Fruit fly (Drosophila melanogaster) whole organism, embryonic: ENCODE measurements around the gene Shmt.

Experiments used
- CG17912 ChIP-seq: fragments of 200-800 bp; sonication (Bioruptor generic); optimal IDR thresholded peaks from 2 replicates; lab custom pipeline; 2018; ENCODE audit warnings: missing biosample characterization, mild to moderate bottlenecking, missing genetic modification characterization
- CG8290 ChIP-seq, 3 experiments: fragments of 200-800 bp; sonication (Bioruptor generic); optimal IDR thresholded peaks; 2 replicates each; lab custom pipeline; 2016 to 2019; ENCODE audit warnings: missing biosample characterization in 3 of 3, missing genetic modification characterization in 3 of 3, mild to moderate bottlenecking in 2 of 3, moderate library complexity in 1 of 3
- Dll ChIP-seq: fragments of 200-800 bp; sonication (Bioruptor generic); IDR thresholded peaks from 4 replicates; pipeline ENCODE4 v1.3.6; 2022; ENCODE audit warnings: missing biosample characterization, missing genetic modification characterization; ENCODE audit not compliant: partially characterized antibody
- Gsc ChIP-seq: fragments of 200-800 bp; sonication (Bioruptor generic); IDR thresholded peaks from 2 replicates; pipeline ENCODE4 v1.3.6; 2022; ENCODE audit warnings: missing biosample characterization, missing genetic modification characterization
- MBD-R2 ChIP-seq: fragments of 200-800 bp; sonication (Bioruptor generic); IDR thresholded peaks from 2 replicates; pipeline ENCODE4 v1.3.6; 2022; ENCODE audit warnings: missing biosample characterization, missing genetic modification characterization
- chif ChIP-seq, 2 experiments: fragments of 200-800 bp; sonication (Bioruptor generic); optimal IDR thresholded peaks; 3 replicates each; lab custom pipeline; 2016; ENCODE audit warnings: missing biosample characterization in 2 of 2, missing genetic modification characterization in 2 of 2
- sima ChIP-seq: fragments of 200-800 bp; sonication (Bioruptor generic); optimal IDR thresholded peaks from 2 replicates; lab custom pipeline; 2016; ENCODE audit warnings: missing biosample characterization, missing genetic modification characterization
- unpg ChIP-seq: fragments of 200-800 bp; sonication (Bioruptor generic); optimal IDR thresholded peaks from 3 replicates; lab custom pipeline; 2018; ENCODE audit warnings: missing biosample characterization, mild to moderate bottlenecking, missing genetic modification characterization, moderate library complexity

dm6 chrX:5920932-5921331 is 4.3 kb upstream of the Shmt start:
- TF ChIP-seq sima (GFP tag; lab: Kevin White, UChicago): no peak
- TF ChIP-seq MBD-R2 (GFP tag; lab: Robert Waterston, UW): no peak
- TF ChIP-seq chif (GFP tag; optimal IDR thresholded peaks at IDR 0.05; lab: Kevin White, UChicago): no peak
- TF ChIP-seq unpg: no peak
- no peak for TF ChIP-seq CG17912 (GFP tag; lab: Kevin White, UChicago)
- TF ChIP-seq CG8290 (GFP tag; optimal IDR thresholded peaks at IDR 0.05; lab: Kevin White, UChicago): no peak
- no peak for TF ChIP-seq CG8290 (tag; optimal IDR thresholded peaks at IDR 0.05; lab: Kevin White, UChicago)
- no peak for TF ChIP-seq Dll
- no peak for TF ChIP-seq Gsc (GFP tag; lab: Robert Waterston, UW)
